Worm (Caenorhabditis elegans): Measurements from ENCODE around the gene snf-12.

Gene snf-12

ce11 chrX:8997450-8998075 is 31.7 kb upstream of the snf-12 start, which contains the start of gene C24A3.2:
TSS of gene C24A3.2 (plus strand) at chrX:8997500.
- TF ChIP-seq ama-1 (optimal IDR thresholded peaks at IDR 0.05) = no peak
- TF ChIP-seq hnd-1 (tag; optimal IDR thresholded peaks at IDR 0.05) = no peak
- no peak for TF ChIP-seq pes-1 (GFP tag; IDR thresholded peaks at IDR 0.05)
- no peak for TF ChIP-seq ets-7 (tag; optimal IDR thresholded peaks at IDR 0.05)
- TF ChIP-seq aly-1 (tag; optimal IDR thresholded peaks at IDR 0.05) = no peak

DNA sequence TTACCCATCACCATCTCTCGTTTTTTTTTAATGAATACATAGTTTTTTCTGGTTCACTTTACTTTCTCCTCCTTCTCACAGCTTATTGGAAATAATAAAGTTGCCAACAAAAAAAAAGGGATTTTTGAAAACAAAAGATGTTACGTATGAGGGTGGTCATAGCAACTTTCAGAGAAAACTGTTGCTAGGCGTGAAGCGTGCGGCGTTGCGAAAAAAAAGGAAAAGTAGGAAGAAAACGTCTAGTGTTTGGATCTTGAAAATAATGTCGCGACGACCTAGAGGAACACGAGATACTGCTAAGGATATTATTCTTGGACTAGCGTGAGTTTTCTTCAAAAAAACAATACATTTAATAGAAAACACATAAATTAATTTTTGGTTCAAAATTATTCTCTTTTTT is 30.5 kb upstream of the snf-12 start, which contains the start of gene C24A3.1:
TSS of gene C24A3.1 (plus strand) at position 263 of the 400 bp plus-strand sequence.
- TF ChIP-seq tbx-37 (GFP tag; conservative IDR thresholded peaks at IDR 0.05) (no peak), tra-4 (tag; optimal IDR thresholded peaks at IDR 0.05) (no peak)

DNA sequence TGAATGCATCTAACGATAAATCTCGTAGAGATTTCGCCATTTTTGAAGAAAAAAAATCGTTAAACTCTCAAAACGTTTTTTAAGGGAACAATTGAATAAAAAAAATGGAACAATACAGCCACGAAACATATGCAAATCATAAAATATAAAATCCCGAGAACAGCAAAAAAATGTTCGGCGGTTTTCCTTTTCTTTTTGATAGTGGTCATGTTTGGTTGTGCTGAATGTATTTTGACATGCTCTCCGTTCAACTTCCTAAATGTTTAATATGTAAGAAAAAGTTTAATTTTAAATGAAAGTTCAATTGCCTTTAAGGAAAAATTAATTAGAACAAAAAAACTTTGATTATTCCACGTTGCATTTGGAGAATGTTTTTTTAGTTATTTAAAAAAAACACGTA is 18.9 kb upstream of the snf-12 start, which contains the start of gene C24A3.9:
TSS of gene C24A3.9 (minus strand) at position 101 of the 400 bp plus-strand sequence.
- TF ChIP-seq flt-1 (GFP tag; IDR thresholded peaks at IDR 0.05) = no peak
- no peak for TF ChIP-seq pes-1 (GFP tag; IDR thresholded peaks at IDR 0.05)
- no peak for TF ChIP-seq ets-7 (tag; optimal IDR thresholded peaks at IDR 0.05)

DNA sequence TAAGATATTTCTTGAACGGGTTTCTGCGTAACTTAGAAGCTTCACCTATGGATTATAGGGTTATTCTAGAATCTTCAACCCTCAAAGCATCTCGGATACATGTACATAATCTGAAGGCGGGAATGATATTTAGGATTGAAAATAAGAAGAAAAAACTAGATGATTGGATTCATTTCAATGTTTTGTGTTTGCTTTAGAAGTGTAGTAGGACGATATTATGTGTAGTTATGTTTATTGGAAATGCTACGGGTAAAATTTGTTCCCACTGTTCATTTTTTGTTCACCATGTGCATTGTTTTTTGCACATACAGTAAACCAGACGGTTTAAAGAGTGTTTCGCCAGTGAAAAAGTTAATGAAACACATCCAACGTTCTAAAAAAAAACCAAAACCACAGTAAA is 17.8 kb upstream of the snf-12 start:
- TF ChIP-seq F13C5.2 (tag; optimal IDR thresholded peaks at IDR 0.05) (no peak), B0310.2 (tag; optimal IDR thresholded peaks at IDR 0.05) (no peak), sea-1 (GFP tag; conservative IDR thresholded peaks at IDR 0.05) (no peak), tbx-11 (GFP tag; IDR thresholded peaks at IDR 0.05) (no peak), ceh-13 (GFP tag; optimal IDR thresholded peaks at IDR 0.05) (no peak), tbx-37 (GFP tag; conservative IDR thresholded peaks at IDR 0.05) (no peak), aly-1 (tag; optimal IDR thresholded peaks at IDR 0.05) (no peak), ceh-36 (tag; optimal IDR thresholded peaks at IDR 0.05) (no peak)

DNA sequence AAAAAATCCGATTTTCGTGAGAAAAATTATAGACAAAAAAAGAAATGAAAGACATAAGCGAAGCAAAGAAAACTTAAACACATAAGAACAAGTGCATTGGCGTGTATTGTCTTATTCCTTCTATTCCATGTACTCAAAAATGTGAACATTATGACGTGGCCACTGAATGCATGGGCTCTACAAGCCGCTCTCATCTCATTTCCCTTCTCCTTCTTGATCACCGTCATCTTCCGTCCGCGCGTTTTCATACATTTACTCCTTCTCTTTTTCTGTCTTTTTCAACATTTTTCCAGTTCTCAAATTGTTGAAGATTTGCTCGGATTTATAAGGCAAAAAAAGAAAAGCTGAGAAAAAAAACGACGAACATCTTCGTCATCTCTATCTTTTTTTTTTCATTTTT is 14.8 kb upstream of the snf-12 start:
- no peak for TF ChIP-seq ceh-36 (tag; optimal IDR thresholded peaks at IDR 0.05)

ce11 chrX:9015420-9015819 is 13.8 kb upstream of the snf-12 start, which contains the start of gene T25B6.4:
TSS of gene T25B6.4 (plus strand) at chrX:9015720.
- TF ChIP-seq tbx-11 (GFP tag; IDR thresholded peaks at IDR 0.05) = no peak
- no peak for TF ChIP-seq ama-1 (optimal IDR thresholded peaks at IDR 0.05)
- no peak for TF ChIP-seq scrt-1 (GFP tag; IDR thresholded peaks at IDR 0.05)
- no peak for TF ChIP-seq sea-1 (GFP tag; conservative IDR thresholded peaks at IDR 0.05)
- TF ChIP-seq ceh-36 (tag; optimal IDR thresholded peaks at IDR 0.05) = no peak

ce11 chrX:9021645-9022044 is 7.6 kb upstream of the snf-12 start, which contains the start of gene T25B6.5:
TSS of gene T25B6.5 (minus strand) at chrX:9021745.
- TF ChIP-seq ceh-13 (GFP tag; optimal IDR thresholded peaks at IDR 0.05) = no peak
- no peak for TF ChIP-seq tra-4 (tag; optimal IDR thresholded peaks at IDR 0.05)
- no peak for TF ChIP-seq scrt-1 (GFP tag; IDR thresholded peaks at IDR 0.05)
- TF ChIP-seq ama-1 (optimal IDR thresholded peaks at IDR 0.05) = no peak

DNA sequence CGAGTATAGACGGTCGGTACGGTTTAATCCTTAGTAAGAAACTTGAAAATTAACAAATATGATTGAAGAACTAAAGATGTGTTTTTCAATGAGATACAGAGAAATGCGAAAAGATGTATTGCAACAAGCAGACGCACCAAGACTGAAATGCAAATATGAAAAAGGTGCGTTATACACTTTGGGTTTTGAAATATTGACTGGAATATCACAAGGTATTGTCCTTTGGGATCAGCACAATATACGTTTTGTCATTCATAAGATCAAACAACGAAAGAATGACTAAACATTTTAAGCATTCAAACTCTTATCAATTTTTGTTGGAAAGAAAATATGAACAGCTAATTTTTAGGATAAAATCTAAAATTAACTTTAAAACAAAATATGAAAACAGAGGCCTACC is 6.5 kb upstream of the snf-12 start, which contains the start of gene T25B6.6:
TSS of gene T25B6.6 (minus strand) at position 101 of the 400 bp plus-strand sequence.
- TF ChIP-seq ets-7 (tag; optimal IDR thresholded peaks at IDR 0.05) (no peak), sea-1 (GFP tag; conservative IDR thresholded peaks at IDR 0.05) (no peak), ceh-13 (GFP tag; optimal IDR thresholded peaks at IDR 0.05) (no peak), ama-1 (optimal IDR thresholded peaks at IDR 0.05) (no peak), ceh-36 (tag; optimal IDR thresholded peaks at IDR 0.05) (no peak), hmbx-1 (tag; optimal IDR thresholded peaks at IDR 0.05) (no peak), aly-1 (tag; optimal IDR thresholded peaks at IDR 0.05) (no peak), hmg-4 (GFP tag; optimal IDR thresholded peaks at IDR 0.05) (no peak), B0310.2 (tag; optimal IDR thresholded peaks at IDR 0.05) (no peak), pes-1 (GFP tag; IDR thresholded peaks at IDR 0.05) (no peak)

ce11 chrX:9023816-9024215 is 5.5 kb upstream of the snf-12 start:
- no peak for TF ChIP-seq F13C5.2 (tag; optimal IDR thresholded peaks at IDR 0.05)
- TF ChIP-seq hmbx-1 (tag; optimal IDR thresholded peaks at IDR 0.05) = no peak

- TF ChIP-seq ets-7 (tag; optimal IDR thresholded peaks at IDR 0.05) (no peak), tbx-37 (GFP tag; conservative IDR thresholded peaks at IDR 0.05) (peak; percentile 51; the same call in 1 of the 2 replicates), tra-4 (tag; optimal IDR thresholded peaks at IDR 0.05) (peak; percentile 18), tbx-11 (GFP tag; IDR thresholded peaks at IDR 0.05) (0 out of 2 replicates have a peak, but pooled peaks have one; percentile 49), hnd-1 (tag; optimal IDR thresholded peaks at IDR 0.05) (peak; percentile 41)
Observed at ce11 chrX:9024270-9024669, 5.0 kb upstream of the snf-12 start.
